Worm (Caenorhabditis elegans): ENCODE data around the gene F26D2.15.

The F26D2.15 gene

DNA sequence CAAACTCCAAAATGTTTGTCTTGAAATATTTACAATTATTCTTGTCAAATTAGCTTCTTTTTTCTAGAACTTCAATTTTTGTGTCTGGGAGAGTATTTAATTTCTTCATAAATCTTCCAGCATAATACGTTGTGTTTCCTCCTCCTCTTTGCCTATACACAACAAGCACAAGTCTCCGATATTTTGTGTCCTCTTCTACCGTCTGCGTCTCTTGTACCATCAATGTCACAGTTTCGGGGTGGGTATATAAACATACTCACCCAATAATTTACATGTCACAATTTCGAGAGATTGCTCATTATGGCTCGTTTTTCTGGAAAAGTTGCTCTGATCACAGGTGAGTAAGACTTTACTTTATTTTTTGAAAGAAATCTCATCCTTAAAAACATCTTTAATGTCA is at the start of gene F26D2.15:
F26D2.15 (plus strand) TSS at position 301 of the 400 bp plus-strand sequence.
- TF ChIP-seq ceh-82 (tag; optimal IDR thresholded peaks at IDR 0.05) (no peak), aha-1 (tag; optimal IDR thresholded peaks at IDR 0.05) (no peak), F16B12.6 (tag; optimal IDR thresholded peaks at IDR 0.05) (no peak), rnt-1 (tag; optimal IDR thresholded peaks at IDR 0.05) (no peak), ama-1 (optimal IDR thresholded peaks at IDR 0.05) (no peak), ceh-63 (GFP tag; optimal IDR thresholded peaks at IDR 0.05) (no peak), nhr-77 (tag; optimal IDR thresholded peaks at IDR 0.05) (no peak), nhr-11 (tag; optimal IDR thresholded peaks at IDR 0.05) (no peak), ces-1 (GFP tag; optimal IDR thresholded peaks at IDR 0.05) (no peak), pag-3 (tag; optimal IDR thresholded peaks at IDR 0.05; ENCODE audit: borderline replicate concordance, insufficient read depth) (no peak), irx-1 (tag; optimal IDR thresholded peaks at IDR 0.05) (no peak), unc-62 (GFP tag; optimal IDR thresholded peaks at IDR 0.05) (no peak), fkh-4 (tag; optimal IDR thresholded peaks at IDR 0.05; ENCODE audit: borderline replicate concordance) (no peak), unc-98 (GFP tag; IDR thresholded peaks at IDR 0.05) (no peak), dsc-1 (tag; optimal IDR thresholded peaks at IDR 0.05) (no peak), mep-1 (tag; optimal IDR thresholded peaks at IDR 0.05) (no peak), efl-3 (GFP tag; optimal IDR thresholded peaks at IDR 0.05) (no peak), jun-1 (tag; optimal IDR thresholded peaks at IDR 0.05) (no peak)

DNA sequence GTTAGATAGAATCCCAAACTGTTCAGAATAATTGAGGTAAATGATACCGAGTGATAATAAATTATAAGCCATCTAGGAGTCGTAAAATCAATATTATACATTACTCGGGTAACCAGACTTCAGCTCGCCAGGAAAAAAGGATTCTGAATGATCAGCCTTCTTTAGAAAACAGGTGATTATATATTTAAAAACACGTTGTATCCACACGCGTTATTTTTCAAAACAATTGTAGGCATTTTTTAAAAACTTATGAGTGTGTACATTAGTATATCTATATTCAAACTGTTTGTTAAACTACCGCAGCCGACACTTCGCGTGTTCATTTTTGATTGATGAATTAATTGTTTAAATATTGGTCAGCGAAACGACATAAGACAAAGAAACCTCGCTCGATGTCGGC is 49.4 kb upstream of the F26D2.15 start, which contains the start of gene sri-65:
sri-65 (minus strand) TSS at position 101 of the 400 bp plus-strand sequence.
- TF ChIP-seq nhr-71 (tag; optimal IDR thresholded peaks at IDR 0.05) (no peak), nhr-84 (tag; optimal IDR thresholded peaks at IDR 0.05) (no peak), isw-1 (GFP tag; IDR thresholded peaks at IDR 0.05) (no peak), hlh-4 (tag; optimal IDR thresholded peaks at IDR 0.05) (peak; percentile 88), ceh-90 (tag; optimal IDR thresholded peaks at IDR 0.05) (no peak)

DNA sequence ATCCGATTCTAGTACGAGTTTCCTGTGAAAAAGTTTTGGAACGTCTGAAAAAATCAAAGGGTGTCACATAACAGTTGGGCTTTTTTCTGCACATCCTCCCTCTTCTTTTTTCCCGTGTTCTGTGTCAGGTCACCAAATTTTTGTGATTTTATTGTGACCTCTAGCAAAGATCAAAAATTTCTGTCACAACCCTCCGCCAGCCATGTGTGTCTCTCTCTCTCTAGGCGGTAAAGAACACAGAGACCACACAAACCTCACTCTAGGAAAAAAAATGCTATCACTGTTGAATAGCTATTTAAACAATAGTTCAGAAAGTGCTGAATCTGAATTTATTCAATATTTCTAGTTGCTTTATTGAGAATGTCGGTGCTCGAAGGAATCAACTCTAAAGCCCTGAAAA is 47.0 kb upstream of the F26D2.15 start, which contains the start of gene gst-44:
gst-44 (plus strand) TSS at position 237 of the 400 bp plus-strand sequence.
- TF ChIP-seq mep-1 (tag; optimal IDR thresholded peaks at IDR 0.05): no peak
- peak; percentile 4 for TF ChIP-seq elt-2 (tag; optimal IDR thresholded peaks at IDR 0.05)
- no peak for TF ChIP-seq sup-37 (GFP tag; optimal IDR thresholded peaks at IDR 0.05)
- no peak for TF ChIP-seq irx-1 (tag; optimal IDR thresholded peaks at IDR 0.05)
- TF ChIP-seq lin-35 (GFP tag; optimal IDR thresholded peaks at IDR 0.05): peak in 1 of 2 experiments; percentile 28
- TF ChIP-seq nhr-20 (tag; optimal IDR thresholded peaks at IDR 0.05): peak; percentile 75

DNA sequence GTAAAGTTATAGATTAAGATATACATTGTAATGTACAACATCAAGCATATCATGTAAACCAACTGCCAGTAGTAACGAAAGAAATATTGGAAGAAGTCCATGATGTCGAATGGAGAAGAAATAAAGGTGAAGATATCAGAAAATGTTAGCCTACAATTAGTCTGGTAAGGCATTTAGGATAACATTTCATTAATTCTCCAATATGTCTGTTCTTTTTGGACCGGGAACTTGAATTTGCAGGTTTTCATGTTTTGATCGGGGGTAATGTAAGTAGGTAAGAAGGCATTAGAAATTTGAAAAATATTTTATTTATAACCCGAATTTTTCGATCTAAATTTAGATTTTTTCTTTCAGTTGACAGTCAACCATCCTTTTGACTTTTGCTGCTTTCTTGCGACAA is 43.9 kb upstream of the F26D2.15 start, which contains the start of gene srd-63:
srd-63 (minus strand) TSS at position 101 of the 400 bp plus-strand sequence.
- TF ChIP-seq Y116A8C.19 (tag; optimal IDR thresholded peaks at IDR 0.05; ENCODE audit: borderline replicate concordance): no peak

DNA sequence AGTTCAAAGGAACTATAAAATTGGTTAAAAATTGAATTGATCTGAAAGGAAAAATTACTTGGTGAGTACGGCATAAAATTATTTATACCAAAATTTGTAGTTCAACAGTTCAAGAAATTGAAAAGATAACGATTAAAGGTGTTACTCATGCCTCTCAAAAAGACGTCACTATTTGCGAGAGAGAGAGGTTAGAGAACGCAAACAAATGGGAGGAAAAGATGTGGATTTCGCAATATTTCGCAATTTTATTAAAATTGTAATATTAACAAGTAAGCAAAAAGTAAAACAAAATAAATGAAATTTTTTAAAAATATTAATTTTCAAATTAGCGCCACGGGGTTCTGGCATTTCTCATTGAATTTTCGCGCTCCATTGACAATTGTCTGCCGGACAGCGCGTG is 42.5 kb upstream of the F26D2.15 start, which contains the start of gene F13A7.11:
F13A7.11 (minus strand) TSS at position 174 of the 400 bp plus-strand sequence.
- no peak for TF ChIP-seq ceh-8 (GFP tag; optimal IDR thresholded peaks at IDR 0.05)
- peak; percentile 66 for TF ChIP-seq nhr-85 (tag)
- TF ChIP-seq lin-35 (GFP tag; optimal IDR thresholded peaks at IDR 0.05): peak in 1 of 2 experiments; percentile 1
- TF ChIP-seq irx-1 (tag; optimal IDR thresholded peaks at IDR 0.05): no peak
- TF ChIP-seq efl-1 (optimal IDR thresholded peaks at IDR 0.05): peak; percentile 7 to 25
- peak; percentile 10 to 82 for TF ChIP-seq efl-1 (GFP tag; optimal IDR thresholded peaks at IDR 0.05 in 1 of 2)
- TF ChIP-seq dpl-1 (GFP tag; optimal IDR thresholded peaks at IDR 0.05): peak in 2 of 3 experiments; percentile 4 to 17
- no peak for TF ChIP-seq C16A3.4 (tag; optimal IDR thresholded peaks at IDR 0.05)
- TF ChIP-seq ceh-63 (GFP tag; optimal IDR thresholded peaks at IDR 0.05): no peak
- TF ChIP-seq elt-3 (tag; optimal IDR thresholded peaks at IDR 0.05): peak in 1 of 6 experiments; percentile 28
- peak; percentile 40 for TF ChIP-seq nhr-71 (tag; optimal IDR thresholded peaks at IDR 0.05)
- peak; percentile 46 for TF ChIP-seq elt-2 (tag; optimal IDR thresholded peaks at IDR 0.05)
- peak; percentile 81 for TF ChIP-seq skn-1 (tag; optimal IDR thresholded peaks at IDR 0.05)
- no peak for TF ChIP-seq aha-1 (tag; optimal IDR thresholded peaks at IDR 0.05)
- no peak for TF ChIP-seq nhr-20 (tag; optimal IDR thresholded peaks at IDR 0.05)
- TF ChIP-seq lir-3 (tag; optimal IDR thresholded peaks at IDR 0.05; ENCODE audit: poor library complexity): no peak
- no peak for TF ChIP-seq hpl-2 (GFP tag; optimal IDR thresholded peaks at IDR 0.05)
- no peak for TF ChIP-seq lsy-2 (tag; optimal IDR thresholded peaks at IDR 0.05)
- TF ChIP-seq nhr-12 (tag; optimal IDR thresholded peaks at IDR 0.05): no peak
- no peak for TF ChIP-seq mab-9 (GFP tag; IDR thresholded peaks at IDR 0.05)
- no peak for TF ChIP-seq hlh-17 (GFP tag; optimal IDR thresholded peaks at IDR 0.05; ENCODE audit: borderline replicate concordance)
- peak; percentile 19 for TF ChIP-seq nhr-90 (tag; optimal IDR thresholded peaks at IDR 0.05; ENCODE audit: poor library complexity)
- peak; percentile 99 for TF ChIP-seq zip-4 (GFP tag; optimal IDR thresholded peaks at IDR 0.05)
